Worm (Caenorhabditis elegans): ENCODE data around the gene F29A7.8.

ce11 chrII:2787849-2788248 is 30.0 kb upstream of the F29A7.8 start:
- TF ChIP-seq nhr-12 (tag; optimal IDR thresholded peaks at IDR 0.05): no peak
- TF ChIP-seq nhr-6 (tag; optimal IDR thresholded peaks at IDR 0.05): no peak
